Fruit fly (Drosophila melanogaster) whole organism, embryonic: ENCODE data around the gene cv-c.

Source experiments
- CG10274 ChIP-seq: fragments of 200-800 bp; sonication (Bioruptor generic); optimal IDR thresholded peaks from 3 replicates; lab custom pipeline; 2017; ENCODE audit warnings: missing biosample characterization, mild to moderate bottlenecking, missing genetic modification characterization
- CG11398 ChIP-seq: fragments of 200-800 bp; sonication (Bioruptor generic); optimal IDR thresholded peaks from 2 replicates; lab custom pipeline; 2016; ENCODE audit warnings: missing biosample characterization, missing genetic modification characterization
- CG15011 ChIP-seq: fragments of 200-800 bp; sonication (Bioruptor generic); optimal IDR thresholded peaks from 3 replicates; lab custom pipeline; 2018; ENCODE audit warnings: missing biosample characterization, mild to moderate bottlenecking, missing genetic modification characterization
- CG15514 ChIP-seq: fragments of 200-800 bp; sonication (Bioruptor generic); optimal IDR thresholded peaks from 3 replicates; lab custom pipeline; 2017; ENCODE audit warnings: missing biosample characterization, missing genetic modification characterization, mild to moderate bottlenecking, moderate library complexity, missing genetic modification reagents
- CG1603 ChIP-seq: fragments of 200-800 bp; sonication (Bioruptor generic); optimal IDR thresholded peaks from 2 replicates; lab custom pipeline; 2019; ENCODE audit warnings: missing biosample characterization, mild to moderate bottlenecking, missing genetic modification characterization, moderate library complexity
- CG18262 ChIP-seq: fragments of 200-800 bp; optimal IDR thresholded peaks from 3 replicates; lab custom pipeline; 2019; ENCODE audit warnings: missing biosample characterization, mild to moderate bottlenecking, missing genetic modification characterization, moderate library complexity
- CG2116 ChIP-seq: fragments of 200-800 bp; sonication (Bioruptor generic); optimal IDR thresholded peaks from 3 replicates; lab custom pipeline; 2018; ENCODE audit warnings: missing biosample characterization, mild to moderate bottlenecking, missing genetic modification characterization
- CG2129 ChIP-seq: fragments of 200-800 bp; sonication (Bioruptor generic); IDR thresholded peaks from 2 replicates; pipeline ENCODE4 v1.3.6; 2022; ENCODE audit warnings: missing biosample characterization, missing genetic modification characterization; ENCODE audit not compliant: partially characterized antibody
- CG2199 ChIP-seq: fragments of 200-800 bp; sonication (Bioruptor generic); IDR thresholded peaks from 3 replicates; pipeline ENCODE4 v1.3.6; 2022; ENCODE audit warnings: missing biosample characterization, missing genetic modification characterization
- CG33213 ChIP-seq: fragments of 200-800 bp; sonication (Bioruptor generic); optimal IDR thresholded peaks from 3 replicates; lab custom pipeline; 2016; ENCODE audit warnings: missing biosample characterization, missing genetic modification characterization
- CG34224 ChIP-seq: fragments of 200-800 bp; sonication (Bioruptor generic); IDR thresholded peaks from 3 replicates; pipeline ENCODE4 v1.3.6; 2022; ENCODE audit warnings: missing biosample characterization, missing genetic modification characterization; ENCODE audit not compliant: partially characterized antibody
- CG4328 ChIP-seq: fragments of 200-800 bp; sonication (Bioruptor generic); optimal IDR thresholded peaks from 3 replicates; lab custom pipeline; 2017; ENCODE audit warnings: missing biosample characterization, missing genetic modification reagents, missing genetic modification characterization
- CG4820 ChIP-seq: fragments of 200-800 bp; sonication (Bioruptor generic); optimal IDR thresholded peaks from 3 replicates; lab custom pipeline; 2016; ENCODE audit warnings: missing biosample characterization, missing genetic modification characterization
- CG5245 ChIP-seq: fragments of 200-800 bp; sonication (Bioruptor generic); optimal IDR thresholded peaks from 3 replicates; lab custom pipeline; 2016; ENCODE audit warnings: missing biosample characterization, missing genetic modification characterization
- CG6654 ChIP-seq: fragments of 200-800 bp; sonication (Bioruptor generic); optimal IDR thresholded peaks from 2 replicates; lab custom pipeline; 2017; ENCODE audit warnings: missing biosample characterization, mild to moderate bottlenecking, missing genetic modification characterization
- CG8281 ChIP-seq: fragments of 200-800 bp; sonication (Bioruptor generic); optimal IDR thresholded peaks from 2 replicates; lab custom pipeline; 2018; ENCODE audit warnings: missing biosample characterization, mild to moderate bottlenecking, missing genetic modification characterization, moderate library complexity
- CG8388 ChIP-seq: fragments of 200-800 bp; sonication (Bioruptor generic); optimal IDR thresholded peaks from 2 replicates; lab custom pipeline; 2019; ENCODE audit warnings: missing biosample characterization, mild to moderate bottlenecking, missing genetic modification characterization, moderate library complexity
- CG9215 ChIP-seq: fragments of 200-800 bp; sonication (Bioruptor generic); IDR thresholded peaks from 2 replicates; pipeline ENCODE4 v1.3.6; 2022; ENCODE audit warnings: missing biosample characterization, missing genetic modification characterization
- Elba2 ChIP-seq: fragments of 200-800 bp; sonication (Bioruptor generic); optimal IDR thresholded peaks from 3 replicates; lab custom pipeline; 2016; ENCODE audit warnings: missing biosample characterization, missing genetic modification characterization
- HHEX ChIP-seq: fragments of 200-800 bp; sonication (Bioruptor generic); optimal IDR thresholded peaks from 3 replicates; lab custom pipeline; 2017; ENCODE audit warnings: missing biosample characterization, mild to moderate bottlenecking, missing genetic modification characterization, missing genetic modification reagents
- HLH3B ChIP-seq: fragments of 200-800 bp; sonication (Bioruptor generic); IDR thresholded peaks from 2 replicates; pipeline ENCODE4 v1.3.6; 2022; ENCODE audit warnings: missing biosample characterization, missing genetic modification characterization
- Hey ChIP-seq: fragments of 200-800 bp; sonication (Bioruptor generic); optimal IDR thresholded peaks from 3 replicates; lab custom pipeline; 2018; ENCODE audit warnings: missing biosample characterization, mild to moderate bottlenecking, missing genetic modification characterization
- Med ChIP-seq: fragments of 200-800 bp; sonication (Bioruptor generic); peaks from one replicate; lab custom pipeline; 2016; ENCODE audit warnings: missing biosample characterization, missing genetic modification characterization, mild to moderate bottlenecking, inconsistent platforms, moderate library complexity
- Myb ChIP-seq: fragments of 200-800 bp; sonication (Bioruptor generic); optimal IDR thresholded peaks from 2 replicates; lab custom pipeline; 2016; ENCODE audit warnings: missing biosample characterization, missing genetic modification characterization
- Nf-YC ChIP-seq: fragments of 200-800 bp; optimal IDR thresholded peaks from 3 replicates; lab custom pipeline; 2019; ENCODE audit warnings: missing biosample characterization, mild to moderate bottlenecking, missing genetic modification characterization, moderate library complexity
- Oaz ChIP-seq: fragments of 200-800 bp; sonication (Bioruptor generic); IDR thresholded peaks from 2 replicates; pipeline ENCODE4 v1.3.6; 2022; ENCODE audit warnings: missing biosample characterization, missing genetic modification characterization
- Oli ChIP-seq: fragments of 200-800 bp; sonication (Bioruptor generic); optimal IDR thresholded peaks from 2 replicates; lab custom pipeline; 2018; ENCODE audit warnings: missing biosample characterization, mild to moderate bottlenecking, missing genetic modification characterization, moderate library complexity
- Side ChIP-seq: fragments of 200-800 bp; sonication (Bioruptor generic); optimal IDR thresholded peaks from 2 replicates; lab custom pipeline; 2016; ENCODE audit warnings: missing biosample characterization, missing genetic modification characterization
- Sry-β ChIP-seq: fragments of 200-800 bp; sonication (Bioruptor generic); optimal IDR thresholded peaks from 2 replicates; lab custom pipeline; 2018; ENCODE audit warnings: missing biosample characterization, mild to moderate bottlenecking, missing genetic modification characterization, moderate library complexity
- Xrp1 ChIP-seq: fragments of 200-800 bp; sonication (Bioruptor generic); IDR thresholded peaks from 2 replicates; pipeline ENCODE4 v1.3.6; 2022; ENCODE audit warnings: missing biosample characterization, missing genetic modification characterization
- ab ChIP-seq: fragments of 200-800 bp; sonication (Bioruptor generic); optimal IDR thresholded peaks from 2 replicates; lab custom pipeline; 2016; ENCODE audit warnings: missing biosample characterization, missing genetic modification characterization
- abd-A ChIP-seq: fragments of 200-800 bp; sonication (Bioruptor generic); optimal IDR thresholded peaks from 3 replicates; lab custom pipeline; 2019; ENCODE audit warnings: missing biosample characterization, mild to moderate bottlenecking, missing genetic modification characterization, moderate library complexity
- bcd ChIP-seq: fragments of 200-800 bp; sonication (Bioruptor generic); optimal IDR thresholded peaks from 2 replicates; lab custom pipeline; 2017; ENCODE audit warnings: missing biosample characterization, mild to moderate bottlenecking, missing genetic modification characterization
- btn ChIP-seq: fragments of 200-800 bp; sonication (Bioruptor generic); optimal IDR thresholded peaks from 2 replicates; lab custom pipeline; 2016; ENCODE audit warnings: missing biosample characterization, missing genetic modification characterization
- chn ChIP-seq: fragments of 200-800 bp; sonication (Bioruptor generic); optimal IDR thresholded peaks from 2 replicates; lab custom pipeline; 2016; ENCODE audit warnings: missing biosample characterization, missing genetic modification characterization
- ci ChIP-seq: fragments of 200-800 bp; sonication (Bioruptor generic); IDR thresholded peaks from 3 replicates; pipeline ENCODE4 v1.3.6; 2022; ENCODE audit warnings: missing biosample characterization, missing genetic modification characterization
- dan ChIP-seq: fragments of 200-800 bp; sonication (Bioruptor generic); IDR thresholded peaks from 2 replicates; pipeline ENCODE4 v1.3.6; 2022; ENCODE audit warnings: missing biosample characterization, missing genetic modification characterization
- grau ChIP-seq: fragments of 200-800 bp; optimal IDR thresholded peaks from 3 replicates; lab custom pipeline; 2019; ENCODE audit warnings: missing biosample characterization, mild to moderate bottlenecking, missing genetic modification characterization, moderate library complexity
- kay ChIP-seq: fragments of 200-800 bp; sonication (Bioruptor generic); optimal IDR thresholded peaks from 2 replicates; lab custom pipeline; 2016; ENCODE audit warnings: missing biosample characterization, missing genetic modification characterization
- mam ChIP-seq: fragments of 200-800 bp; sonication (Bioruptor generic); optimal IDR thresholded peaks from 3 replicates; lab custom pipeline; 2016; ENCODE audit warnings: missing biosample characterization, missing genetic modification characterization
- nom ChIP-seq: fragments of 200-800 bp; sonication (Bioruptor generic); optimal IDR thresholded peaks from 2 replicates; lab custom pipeline; 2017; ENCODE audit warnings: missing biosample characterization, missing genetic modification characterization, mild to moderate bottlenecking, moderate library complexity, missing genetic modification reagents
- oc ChIP-seq: fragments of 200-800 bp; sonication (Bioruptor generic); optimal IDR thresholded peaks from 2 replicates; lab custom pipeline; 2018; ENCODE audit warnings: missing biosample characterization, mild to moderate bottlenecking, missing genetic modification characterization, moderate library complexity
- pnt ChIP-seq: fragments of 200-800 bp; sonication (Bioruptor generic); optimal IDR thresholded peaks from 3 replicates; lab custom pipeline; 2016; ENCODE audit warnings: missing biosample characterization, missing genetic modification characterization
- salm ChIP-seq: fragments of 200-800 bp; sonication (Bioruptor generic); optimal IDR thresholded peaks from 2 replicates; lab custom pipeline; 2018; ENCODE audit warnings: missing biosample characterization, mild to moderate bottlenecking, missing genetic modification characterization
- sc ChIP-seq, 3 experiments: fragments of >200 bp in 2 of 3; fragments of 200-800 bp in 1 of 3; sonication (Bioruptor generic) in 1 of 3; optimal IDR thresholded peaks; 2 replicates in 2 of 3; 3 replicates in 1 of 3; lab custom pipeline; 2017; ENCODE audit warnings: mild to moderate bottlenecking in 1 of 3, missing biosample characterization in 1 of 3, missing genetic modification characterization in 1 of 3, missing genetic modification reagents in 1 of 3
- sd ChIP-seq: fragments of 200-800 bp; sonication (Bioruptor generic); optimal IDR thresholded peaks from 3 replicates; lab custom pipeline; 2018; ENCODE audit warnings: missing biosample characterization, mild to moderate bottlenecking, missing genetic modification characterization, moderate library complexity
- sqz ChIP-seq: fragments of 200-800 bp; sonication (Bioruptor generic); optimal IDR thresholded peaks from 3 replicates; lab custom pipeline; 2018; ENCODE audit warnings: missing biosample characterization, mild to moderate bottlenecking, missing genetic modification characterization
- tna ChIP-seq: fragments of 200-800 bp; sonication (Bioruptor generic); IDR thresholded peaks from 2 replicates; pipeline ENCODE4 v1.3.6; 2022; ENCODE audit warnings: missing biosample characterization, missing genetic modification characterization; ENCODE audit not compliant: partially characterized antibody
- wek ChIP-seq: fragments of 200-800 bp; sonication (Bioruptor generic); optimal IDR thresholded peaks from 3 replicates; lab custom pipeline; 2018; ENCODE audit warnings: missing biosample characterization, mild to moderate bottlenecking, missing genetic modification characterization, moderate library complexity
- wor ChIP-seq: fragments of 200-800 bp; sonication (Bioruptor generic); IDR thresholded peaks from 2 replicates; pipeline ENCODE4 v1.3.6; 2022; ENCODE audit warnings: missing biosample characterization, missing genetic modification characterization
- zfh2 ChIP-seq: fragments of 200-800 bp; sonication (Bioruptor generic); optimal IDR thresholded peaks from 2 replicates; lab custom pipeline; 2016; ENCODE audit warnings: missing biosample characterization, missing genetic modification characterization

cv-c gene

DNA sequence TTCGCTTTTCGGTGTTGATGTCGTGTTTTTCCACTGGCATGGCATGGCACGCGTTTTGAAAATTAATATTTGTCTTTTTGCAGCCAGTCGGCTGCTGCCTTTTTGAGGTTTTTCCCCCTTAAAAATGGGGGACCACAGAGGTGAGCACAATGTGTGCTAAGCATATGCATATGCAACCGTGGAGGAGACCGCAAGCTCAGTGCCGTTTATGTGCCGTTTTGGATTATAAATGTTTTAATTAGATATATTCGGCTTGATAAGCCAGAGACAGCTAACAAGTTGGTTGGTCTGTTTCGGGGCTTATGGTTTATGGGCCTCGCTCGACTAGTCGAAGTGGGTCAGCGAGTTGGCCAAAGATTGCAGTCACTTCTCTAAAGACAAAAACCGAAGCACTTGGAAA lies 66.6 kb downstream of the cv-c start:
- TF ChIP-seq CG2116, result no peak
- TF ChIP-seq Oli (tag; lab: Kevin White, UChicago), result no peak
- peak; percentile 1 for TF ChIP-seq abd-A (tag; lab: Kevin White, UChicago)
- no peak for TF ChIP-seq wor
- 0 out of 3 replicates have a peak, but pooled peaks have one; percentile 24 for TF ChIP-seq ci (GFP tag; lab: Robert Waterston, UW)
- no peak for TF ChIP-seq CG34224 (GFP tag; lab: Robert Waterston, UW)
- TF ChIP-seq oc (tag; lab: Kevin White, UChicago), result peak; percentile 1
- TF ChIP-seq HLH3B, result no peak
- TF ChIP-seq ab (GFP tag; lab: Kevin White, UChicago), result no peak
- TF ChIP-seq sd (tag; lab: Kevin White, UChicago), result no peak
- TF ChIP-seq CG18262 (tag; lab: Kevin White, UChicago), result no peak
- no peak for TF ChIP-seq CG11398 (GFP tag; lab: Kevin White, UChicago)
- TF ChIP-seq CG2129 (GFP tag; lab: Robert Waterston, UW), result no peak
- TF ChIP-seq CG2199 (GFP tag; lab: Robert Waterston, UW), result no peak
- TF ChIP-seq mam (GFP tag; lab: Kevin White, UChicago), result no peak
- no peak for TF ChIP-seq Elba2 (GFP tag; lab: Kevin White, UChicago)
- no peak for TF ChIP-seq Oaz
- TF ChIP-seq CG6654, result no peak
- no peak for TF ChIP-seq Hey (tag; lab: Kevin White, UChicago)
- no peak for TF ChIP-seq CG33213
- no peak for TF ChIP-seq Nf-YC (tag; lab: Kevin White, UChicago)
- no peak for TF ChIP-seq CG8281
- no peak for TF ChIP-seq sc (optimal IDR thresholded peaks at IDR 0.05; lab: Kevin White, UChicago)
- no peak for TF ChIP-seq sc (GFP tag; optimal IDR thresholded peaks at IDR 0.05; lab: Kevin White, UChicago)
- TF ChIP-seq tna (GFP tag; lab: Robert Waterston, UW), result no peak
- peak; percentile 8 for TF ChIP-seq Med (GFP tag; lab: Kevin White, UChicago)
- no peak for TF ChIP-seq HHEX (GFP tag; lab: Kevin White, UChicago)
- no peak for TF ChIP-seq CG10274
- no peak for TF ChIP-seq dan (GFP tag; lab: Robert Waterston, UW)
- TF ChIP-seq salm (tag; lab: Kevin White, UChicago), result no peak
- no peak for TF ChIP-seq CG4328 (GFP tag; lab: Kevin White, UChicago)
- no peak for TF ChIP-seq grau (tag; lab: Kevin White, UChicago)
- TF ChIP-seq btn (GFP tag; lab: Kevin White, UChicago), result no peak
- TF ChIP-seq kay (GFP tag; lab: Kevin White, UChicago), result no peak
- TF ChIP-seq Side (GFP tag; lab: Kevin White, UChicago), result no peak
- no peak for TF ChIP-seq chn (GFP tag; lab: Kevin White, UChicago)
- TF ChIP-seq bcd (GFP tag; lab: Kevin White, UChicago), result no peak
- no peak for TF ChIP-seq CG5245
- no peak for TF ChIP-seq wek (GFP tag; lab: Kevin White, UChicago)
- TF ChIP-seq CG15514 (GFP tag; lab: Kevin White, UChicago), result no peak
- no peak for TF ChIP-seq pnt
- no peak for TF ChIP-seq CG9215 (GFP tag; lab: Robert Waterston, UW)
- TF ChIP-seq Xrp1 (GFP tag; lab: Robert Waterston, UW), result no peak
- no peak for TF ChIP-seq CG4820 (GFP tag; lab: Kevin White, UChicago)
- TF ChIP-seq CG1603 (tag; lab: Kevin White, UChicago), result no peak
- no peak for TF ChIP-seq Sry-β (GFP tag; lab: Kevin White, UChicago)
- TF ChIP-seq sqz (GFP tag; lab: Kevin White, UChicago), result no peak
- no peak for TF ChIP-seq Myb (GFP tag; lab: Kevin White, UChicago)
- no peak for TF ChIP-seq CG8388
- TF ChIP-seq CG15011 (GFP tag; lab: Kevin White, UChicago), result no peak
- TF ChIP-seq nom (GFP tag; lab: Kevin White, UChicago), result no peak
- no peak for TF ChIP-seq zfh2 (GFP tag; lab: Kevin White, UChicago)
